Worm (Caenorhabditis elegans) whole organism, L4/young adult: ENCODE data around the gene F48G7.4.

ENCODE experiments used
- W03F9.2 ChIP-seq: fragments of 150-350 bp; optimal IDR thresholded peaks from 2 replicates; lab custom pipeline; 2014; ENCODE audit warnings: missing biosample characterization, missing genetic modification characterization
- dao-5 ChIP-seq: sonication (generic microtip); optimal IDR thresholded peaks from 2 replicates; lab custom pipeline; 2016; ENCODE audit warnings: missing genotype, missing genetic modification characterization, moderate library complexity, missing compliant biosample characterization
- him-1 ChIP-seq: sonication (generic microtip); optimal IDR thresholded peaks from 2 replicates; lab custom pipeline; 2016; ENCODE audit warnings: missing genotype, missing genetic modification reagents, missing genetic modification characterization, missing compliant biosample characterization

ce11 chrV:664337-664847, 45.1 kb downstream of the F48G7.4 start, which contains the start of the genes F31F4.11 and srh-266:
- TF ChIP-seq him-1 (tag; lab: Kevin White, UChicago) (no peak), dao-5 (tag; lab: Kevin White, UChicago) (no peak), W03F9.2 (tag; lab: Kevin White, UChicago) (no peak)
